Worm (Caenorhabditis elegans): ENCODE data around the gene F58E6.8.

- TF ChIP-seq Y95B8A.8 (GFP tag; IDR thresholded peaks at IDR 0.05) (no peak), ama-1 (optimal IDR thresholded peaks at IDR 0.05) (no peak), ama-1 (GFP tag; optimal IDR thresholded peaks at IDR 0.05) (no peak), nhr-90 (tag; optimal IDR thresholded peaks at IDR 0.05) (no peak), attf-6 (GFP tag; IDR thresholded peaks at IDR 0.05) (no peak), lsy-27 (tag; optimal IDR thresholded peaks at IDR 0.05; ENCODE audit: borderline replicate concordance, insufficient read depth) (no peak), Y67H2A.10 (GFP tag; conservative IDR thresholded peaks at IDR 0.05) (no peak), xnd-1 (tag; optimal IDR thresholded peaks at IDR 0.05) (no peak), F55B11.4 (tag; optimal IDR thresholded peaks at IDR 0.05; ENCODE audit: borderline replicate concordance, insufficient read depth) (no peak), efl-1 (GFP tag; optimal IDR thresholded peaks at IDR 0.05) (no peak), tlf-1 (GFP tag; optimal IDR thresholded peaks at IDR 0.05) (no peak), chd-7 (tag; optimal IDR thresholded peaks at IDR 0.05) (no peak)
These were observed 43.0 kb downstream of the F58E6.8 start for ce11 chrV:9712418-9713173.

Measured in whole organism, young adult.